Fruit fly (Drosophila melanogaster): Measurements from ENCODE around the gene Slbp.
A peak's percentile ranks its signal among the peaks of the same experiment; 100 is the strongest.

Slbp gene

DNA sequence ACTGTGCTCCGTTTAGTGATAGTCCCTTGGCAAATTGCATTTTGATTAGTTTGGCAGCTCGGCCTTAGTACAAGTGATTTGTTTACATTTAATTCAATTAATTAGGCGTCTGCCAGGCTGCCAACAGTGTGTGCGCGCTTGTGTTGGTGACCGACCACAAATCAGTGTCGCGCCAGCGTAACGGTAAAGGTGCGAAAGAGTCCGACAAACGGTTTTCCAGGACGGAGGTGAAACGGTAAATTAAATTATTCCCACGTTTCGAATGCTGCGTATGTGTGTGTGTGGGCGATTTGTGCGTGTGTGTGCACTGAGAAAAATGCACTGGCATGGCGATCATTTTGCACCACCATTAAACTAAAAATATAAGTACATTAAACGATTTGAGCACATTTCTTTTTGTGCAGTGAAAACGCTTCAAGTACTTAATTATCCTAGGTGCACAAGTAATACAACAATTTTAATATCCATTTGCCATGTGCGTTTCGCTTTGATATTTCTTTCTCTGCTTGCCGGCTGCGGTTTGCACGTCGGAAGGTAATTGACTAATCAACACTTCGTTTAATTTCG, 14.0 kb downstream of the Slbp start (continued):
- TF ChIP-seq CG1603 (tag; optimal IDR thresholded peaks at IDR 0.05): peak; percentile 41
- TF ChIP-seq esg (GFP tag; conservative IDR thresholded peaks at IDR 0.05): no peak
- TF ChIP-seq CG14014 (GFP tag; IDR thresholded peaks at IDR 0.05): peak; percentile 45; the same call in 1 of the 2 replicates
- peak; percentile 29; the same call in 1 of the 3 replicates for TF ChIP-seq dysf (GFP tag; IDR thresholded peaks at IDR 0.05)
- TF ChIP-seq CG10543 (GFP tag; optimal IDR thresholded peaks at IDR 0.05): peak; percentile 21
- no peak for TF ChIP-seq HLH54F (GFP tag; optimal IDR thresholded peaks at IDR 0.05)
- TF ChIP-seq CG43689 (GFP tag; IDR thresholded peaks at IDR 0.05): no peak
- TF ChIP-seq onecut (GFP tag; IDR thresholded peaks at IDR 0.05): no peak
- TF ChIP-seq CTCF (GFP tag; optimal IDR thresholded peaks at IDR 0.05): no peak
- TF ChIP-seq CG32772 (GFP tag; IDR thresholded peaks at IDR 0.05): 0 out of 2 replicates have a peak, but pooled peaks have one; percentile 23
- TF ChIP-seq Xbp1 (GFP tag; optimal IDR thresholded peaks at IDR 0.05): peak; percentile 19
- peak in 1 of 2 experiments; percentile 4 for TF ChIP-seq dpn (GFP tag; optimal IDR thresholded peaks at IDR 0.05)
- no peak for TF ChIP-seq Mad (GFP tag; optimal IDR thresholded peaks at IDR 0.05)
- no peak for TF ChIP-seq Dp (GFP tag; optimal IDR thresholded peaks at IDR 0.05)
- no peak for TF ChIP-seq bowl (GFP tag; IDR thresholded peaks at IDR 0.05)
- peak; percentile 51 for TF ChIP-seq Rfx (GFP tag; IDR thresholded peaks at IDR 0.05)
- TF ChIP-seq CoRest (tag; optimal IDR thresholded peaks at IDR 0.05): peak; percentile 3
- peak; percentile 40 for TF ChIP-seq CG2120 (GFP tag; optimal IDR thresholded peaks at IDR 0.05)
- TF ChIP-seq ase (GFP tag; IDR thresholded peaks at IDR 0.05): no peak
- TF ChIP-seq gsb (GFP tag; IDR thresholded peaks at IDR 0.05): no peak
- 0 out of 3 replicates have a peak, but pooled peaks have one; percentile 19 for TF ChIP-seq CG11695 (GFP tag; IDR thresholded peaks at IDR 0.05)
- no peak for TF ChIP-seq tna (GFP tag; IDR thresholded peaks at IDR 0.05; ENCODE audit: partially characterized antibody)
- no peak for TF ChIP-seq fd64A (GFP tag; optimal IDR thresholded peaks at IDR 0.05)
- TF ChIP-seq seq (GFP tag; IDR thresholded peaks at IDR 0.05): 0 out of 2 replicates have a peak, but pooled peaks have one; percentile 39
- no peak for TF ChIP-seq BtbVII (GFP tag; optimal IDR thresholded peaks at IDR 0.05)
- peak; percentile 4 for TF ChIP-seq fd96Cb (tag; optimal IDR thresholded peaks at IDR 0.05)
- 0 out of 2 replicates have a peak, but pooled peaks have one; percentile 4 for TF ChIP-seq CG13287 (GFP tag; IDR thresholded peaks at IDR 0.05; ENCODE audit: partially characterized antibody)
- TF ChIP-seq slbo (GFP tag; IDR thresholded peaks at IDR 0.05): peak; percentile 61; the same call in 1 of the 2 replicates
- no peak for TF ChIP-seq pum (GFP tag; optimal IDR thresholded peaks at IDR 0.05)
- TF ChIP-seq CG6175 (GFP tag; IDR thresholded peaks at IDR 0.05): no peak
- peak; percentile 15 for TF ChIP-seq CG30403 (GFP tag; optimal IDR thresholded peaks at IDR 0.05)
- TF ChIP-seq CG9215 (GFP tag; IDR thresholded peaks at IDR 0.05): no peak
- TF ChIP-seq CG9932 (GFP tag; IDR thresholded peaks at IDR 0.05): peak; percentile 49
- peak; percentile 26 for TF ChIP-seq fd3F (GFP tag; optimal IDR thresholded peaks at IDR 0.05)
- TF ChIP-seq CG5953 (GFP tag; IDR thresholded peaks at IDR 0.05): no peak
- TF ChIP-seq Sox102F (GFP tag; optimal IDR thresholded peaks at IDR 0.05): peak; percentile 17
- no peak for TF ChIP-seq kay (GFP tag; optimal IDR thresholded peaks at IDR 0.05)
- TF ChIP-seq Mrtf (GFP tag; IDR thresholded peaks at IDR 0.05): no peak
- peak; percentile 6 for TF ChIP-seq Chrac-16 (GFP tag; optimal IDR thresholded peaks at IDR 0.05)
- no peak for TF ChIP-seq Doc3 (GFP tag; IDR thresholded peaks at IDR 0.05; ENCODE audit: partially characterized antibody)
- TF ChIP-seq MBD-R2 (GFP tag; IDR thresholded peaks at IDR 0.05): no peak
- peak; percentile 8 for TF ChIP-seq CG17829 (tag; optimal IDR thresholded peaks at IDR 0.05)
- 0 out of 3 replicates have a peak, but pooled peaks have one; percentile 25 for TF ChIP-seq CG17361 (GFP tag; IDR thresholded peaks at IDR 0.05)
- TF ChIP-seq Xrp1 (GFP tag; IDR thresholded peaks at IDR 0.05): peak; percentile 19; the same call in 1 of the 2 replicates
- TF ChIP-seq ranshi (GFP tag; IDR thresholded peaks at IDR 0.05): 0 out of 2 replicates have a peak, but pooled peaks have one; percentile 21
- peak in 1 of 2 experiments; percentile 1 for TF ChIP-seq Hr78 (GFP tag; optimal IDR thresholded peaks at IDR 0.05)
- TF ChIP-seq Oli (tag; optimal IDR thresholded peaks at IDR 0.05): peak; percentile 11
- peak; percentile 9 for TF ChIP-seq lilli (GFP tag; optimal IDR thresholded peaks at IDR 0.05)
- TF ChIP-seq Gug (GFP tag; IDR thresholded peaks at IDR 0.05): peak; percentile 36; the same call in 1 of the 4 replicates
- no peak for TF ChIP-seq wor (GFP tag; IDR thresholded peaks at IDR 0.05)
- peak; percentile 20 for TF ChIP-seq bab2 (GFP tag; optimal IDR thresholded peaks at IDR 0.05)

All from whole organism, embryonic.